Fruit fly (Drosophila melanogaster) whole organism, embryonic: Measurements from ENCODE around the gene CG32320.

ENCODE experiments used
- ATbp ChIP-seq: fragments of 200-800 bp; sonication (Bioruptor generic); optimal IDR thresholded peaks from 2 replicates; lab custom pipeline; 2017; ENCODE audit warnings: missing biosample characterization, mild to moderate bottlenecking, missing genetic modification characterization, missing genetic modification reagents
- CG10979 ChIP-seq: fragments of 200-800 bp; sonication (Bioruptor generic); optimal IDR thresholded peaks from 2 replicates; lab custom pipeline; 2018; ENCODE audit warnings: missing biosample characterization, mild to moderate bottlenecking, missing genetic modification characterization, moderate library complexity
- CG11456 ChIP-seq: fragments of 200-800 bp; sonication (Bioruptor generic); IDR thresholded peaks from 3 replicates; pipeline ENCODE4 v1.3.6; 2022; ENCODE audit warnings: missing biosample characterization, missing genetic modification characterization
- CG11723 ChIP-seq: fragments of 200-800 bp; sonication (Bioruptor generic); optimal IDR thresholded peaks from 2 replicates; lab custom pipeline; 2017; ENCODE audit warnings: missing biosample characterization, mild to moderate bottlenecking, missing genetic modification characterization
- CG12104 ChIP-seq: fragments of 200-800 bp; sonication (Bioruptor generic); optimal IDR thresholded peaks from 3 replicates; lab custom pipeline; 2016; ENCODE audit warnings: missing biosample characterization, missing genetic modification characterization
- CG13894 ChIP-seq: fragments of 200-800 bp; sonication (Bioruptor generic); optimal IDR thresholded peaks from 3 replicates; lab custom pipeline; 2018; ENCODE audit warnings: missing biosample characterization, mild to moderate bottlenecking, missing genetic modification characterization, moderate library complexity
- CG14710 ChIP-seq: fragments of 200-800 bp; sonication (Bioruptor generic); optimal IDR thresholded peaks from 3 replicates; lab custom pipeline; 2019; ENCODE audit warnings: missing biosample characterization, mild to moderate bottlenecking, missing genetic modification characterization, moderate library complexity
- CG15696 ChIP-seq: fragments of 200-800 bp; sonication (Bioruptor generic); optimal IDR thresholded peaks from 2 replicates; lab custom pipeline; 2019; ENCODE audit warnings: missing biosample characterization, mild to moderate bottlenecking, missing genetic modification characterization, moderate library complexity
- CG18262 ChIP-seq: fragments of 200-800 bp; optimal IDR thresholded peaks from 3 replicates; lab custom pipeline; 2019; ENCODE audit warnings: missing biosample characterization, mild to moderate bottlenecking, missing genetic modification characterization, moderate library complexity
- CG2712 ChIP-seq: fragments of 200-800 bp; optimal IDR thresholded peaks from 3 replicates; lab custom pipeline; 2019; ENCODE audit warnings: missing biosample characterization, mild to moderate bottlenecking, missing genetic modification characterization, moderate library complexity
- CG32767 ChIP-seq: fragments of 200-800 bp; sonication (Bioruptor generic); IDR thresholded peaks from 2 replicates; pipeline ENCODE4 v1.3.6; 2022; ENCODE audit warnings: missing biosample characterization, missing genetic modification characterization
- CG34224 ChIP-seq: fragments of 200-800 bp; sonication (Bioruptor generic); IDR thresholded peaks from 3 replicates; pipeline ENCODE4 v1.3.6; 2022; ENCODE audit warnings: missing biosample characterization, missing genetic modification characterization; ENCODE audit not compliant: partially characterized antibody
- CG3726 ChIP-seq: fragments of 200-800 bp; sonication (Bioruptor generic); IDR thresholded peaks from 3 replicates; pipeline ENCODE4, ENCODE4 v1.3.6; 2022; ENCODE audit warnings: missing biosample characterization, missing genetic modification characterization
- CG4854 ChIP-seq: fragments of 200-800 bp; sonication (Bioruptor generic); optimal IDR thresholded peaks from 2 replicates; lab custom pipeline; 2016; ENCODE audit warnings: missing biosample characterization, missing genetic modification characterization, inconsistent platforms
- CG5953 ChIP-seq: fragments of 200-800 bp; sonication (Bioruptor generic); IDR thresholded peaks from 2 replicates; pipeline ENCODE4 v1.3.6; 2022; ENCODE audit warnings: missing biosample characterization, missing genetic modification characterization
- CG7928 ChIP-seq: fragments of 200-800 bp; sonication (Bioruptor generic); optimal IDR thresholded peaks from 2 replicates; lab custom pipeline; 2017; ENCODE audit warnings: missing biosample characterization, mild to moderate bottlenecking, missing genetic modification characterization
- CG8765 ChIP-seq: fragments of 200-800 bp; sonication (Bioruptor generic); IDR thresholded peaks from 2 replicates; pipeline ENCODE4 v1.3.6; 2022; ENCODE audit warnings: missing biosample characterization, missing genetic modification characterization
- CG9727 ChIP-seq: fragments of 200-800 bp; sonication (Bioruptor generic); optimal IDR thresholded peaks from 3 replicates; lab custom pipeline; 2017; ENCODE audit warnings: missing biosample characterization, mild to moderate bottlenecking, missing genetic modification characterization
- E2f2 ChIP-seq: fragments of 200-800 bp; sonication (Bioruptor generic); IDR thresholded peaks from 2 replicates; pipeline ENCODE4 v1.3.6; 2022; ENCODE audit warnings: missing biosample characterization, missing genetic modification characterization
- Ets65A ChIP-seq: fragments of 200-800 bp; sonication (Bioruptor generic); peaks from one replicate; lab custom pipeline; 2016; ENCODE audit warnings: missing biosample characterization, missing genetic modification characterization
- HHEX ChIP-seq: fragments of 200-800 bp; sonication (Bioruptor generic); optimal IDR thresholded peaks from 3 replicates; lab custom pipeline; 2017; ENCODE audit warnings: missing biosample characterization, mild to moderate bottlenecking, missing genetic modification characterization, missing genetic modification reagents
- HLH54F ChIP-seq: fragments of 200-800 bp; sonication (Bioruptor generic); optimal IDR thresholded peaks from 3 replicates; lab custom pipeline; 2016; ENCODE audit warnings: missing biosample characterization, missing genetic modification characterization
- MESR4 ChIP-seq: fragments of 200-800 bp; sonication (Bioruptor generic); optimal IDR thresholded peaks from 2 replicates; lab custom pipeline; 2018; ENCODE audit warnings: missing biosample characterization, mild to moderate bottlenecking, missing genetic modification characterization, moderate library complexity
- Mad ChIP-seq: fragments of 200-800 bp; sonication (Bioruptor generic); optimal IDR thresholded peaks from 2 replicates; lab custom pipeline; 2016; ENCODE audit warnings: missing biosample characterization, missing genetic modification characterization
- Med ChIP-seq: fragments of 200-800 bp; sonication (Bioruptor generic); peaks from one replicate; lab custom pipeline; 2016; ENCODE audit warnings: missing biosample characterization, missing genetic modification characterization, mild to moderate bottlenecking, inconsistent platforms, moderate library complexity
- NK7.1 ChIP-seq: fragments of 200-800 bp; sonication (Bioruptor generic); optimal IDR thresholded peaks from 3 replicates; lab custom pipeline; 2016; ENCODE audit warnings: missing biosample characterization, missing genetic modification characterization
- Spps ChIP-seq: fragments of 200-800 bp; sonication (Bioruptor generic); optimal IDR thresholded peaks from 2 replicates; lab custom pipeline; 2018; ENCODE audit warnings: missing biosample characterization, mild to moderate bottlenecking, missing genetic modification characterization
- TFAM ChIP-seq: fragments of 200-800 bp; sonication (Bioruptor generic); optimal IDR thresholded peaks from 2 replicates; lab custom pipeline; 2017; ENCODE audit warnings: missing biosample characterization, missing genetic modification characterization, inconsistent platforms
- Usf ChIP-seq: fragments of 200-800 bp; sonication (Bioruptor generic); optimal IDR thresholded peaks from 2 replicates; lab custom pipeline; 2017; ENCODE audit warnings: missing genotype, missing biosample characterization, missing genetic modification characterization
- ac ChIP-seq: fragments of 200-800 bp; sonication (Bioruptor generic); optimal IDR thresholded peaks from 3 replicates; lab custom pipeline; 2017; ENCODE audit warnings: missing biosample characterization, mild to moderate bottlenecking, missing genetic modification characterization
- bsh ChIP-seq, 2 experiments: fragments of 200-800 bp; sonication (Bioruptor generic); optimal IDR thresholded peaks; 2 replicates each; lab custom pipeline; 2017 to 2018; ENCODE audit warnings: mild to moderate bottlenecking in 2 of 2, missing biosample characterization in 2 of 2, missing genetic modification characterization in 2 of 2, moderate library complexity in 1 of 2
- crc ChIP-seq: fragments of 200-800 bp; sonication (Bioruptor generic); optimal IDR thresholded peaks from 2 replicates; lab custom pipeline; 2016; ENCODE audit warnings: missing biosample characterization, missing genetic modification characterization
- crol ChIP-seq: fragments of 200-800 bp; sonication (Bioruptor generic); IDR thresholded peaks from 2 replicates; pipeline ENCODE4 v1.3.6; 2022; ENCODE audit warnings: missing biosample characterization, missing genetic modification characterization
- disco-r ChIP-seq: fragments of 200-800 bp; sonication (Bioruptor generic); optimal IDR thresholded peaks from 2 replicates; lab custom pipeline; 2016; ENCODE audit warnings: missing biosample characterization, missing genetic modification characterization
- ems ChIP-seq: fragments of 200-800 bp; sonication (Bioruptor generic); optimal IDR thresholded peaks from 3 replicates; lab custom pipeline; 2016; ENCODE audit warnings: missing biosample characterization, missing genetic modification characterization
- en ChIP-seq: fragments of 200-800 bp; sonication (Bioruptor generic); optimal IDR thresholded peaks from 2 replicates; lab custom pipeline; 2016; ENCODE audit warnings: missing biosample characterization, missing genetic modification characterization
- grn ChIP-seq: fragments of 200-800 bp; sonication (Bioruptor generic); optimal IDR thresholded peaks from 3 replicates; lab custom pipeline; 2017; ENCODE audit warnings: missing biosample characterization, missing genetic modification characterization
- hbn ChIP-seq: fragments of 200-800 bp; sonication (Bioruptor generic); IDR thresholded peaks from 2 replicates; pipeline ENCODE4 v1.3.6; 2022; ENCODE audit warnings: missing biosample characterization, missing genetic modification characterization; ENCODE audit not compliant: partially characterized antibody
- lola ChIP-seq, 3 experiments: fragments of >200 bp in 2 of 3; fragments of 200-800 bp in 1 of 3; sonication (Bioruptor generic) in 1 of 3; optimal IDR thresholded peaks; 2 replicates each; lab custom pipeline; 2017 to 2019; ENCODE audit warnings: missing biosample characterization in 3 of 3, missing genetic modification characterization in 3 of 3, mild to moderate bottlenecking in 1 of 3, moderate library complexity in 1 of 3
- pan ChIP-seq, 4 experiments: fragments of >200 bp in 3 of 4; fragments of 200-800 bp in 1 of 4; sonication (Bioruptor generic) in 1 of 4; optimal IDR thresholded peaks in 3 of 4; IDR thresholded peaks in 1 of 4; 2 replicates each; pipeline versions ENCODE4 v1.3.6 to Lab custom; 2017 to 2022; ENCODE audit warnings: missing biosample characterization in 2 of 4, missing genetic modification characterization in 2 of 4, mixed read lengths in 1 of 4
- pum ChIP-seq: fragments of 200-800 bp; sonication (Bioruptor generic); optimal IDR thresholded peaks from 2 replicates; lab custom pipeline; 2016; ENCODE audit warnings: missing biosample characterization, missing genetic modification characterization
- row ChIP-seq: fragments of 200-800 bp; sonication (Bioruptor generic); IDR thresholded peaks from 3 replicates; pipeline ENCODE4 v1.3.6; 2022; ENCODE audit warnings: missing biosample characterization, missing genetic modification characterization
- salm ChIP-seq: fragments of 200-800 bp; sonication (Bioruptor generic); optimal IDR thresholded peaks from 2 replicates; lab custom pipeline; 2018; ENCODE audit warnings: missing biosample characterization, mild to moderate bottlenecking, missing genetic modification characterization
- sens ChIP-seq: fragments of 200-800 bp; sonication (Bioruptor generic); peaks from one replicate; lab custom pipeline; 2016; ENCODE audit warnings: missing biosample characterization, missing genetic modification characterization
- sens-2 ChIP-seq: fragments of 200-800 bp; sonication (Bioruptor generic); IDR thresholded peaks from 2 replicates; pipeline ENCODE4 v1.3.6; 2022; ENCODE audit warnings: missing biosample characterization, missing genetic modification characterization
- slbo ChIP-seq: fragments of 200-800 bp; sonication (Bioruptor generic); IDR thresholded peaks from 2 replicates; pipeline ENCODE4 v1.3.6; 2022; ENCODE audit warnings: missing biosample characterization, missing genetic modification characterization
- stwl ChIP-seq: fragments of 200-800 bp; sonication (Bioruptor generic); optimal IDR thresholded peaks from 3 replicates; lab custom pipeline; 2018; ENCODE audit warnings: missing biosample characterization, mild to moderate bottlenecking, missing genetic modification characterization, moderate library complexity
- vfl ChIP-seq: fragments of 200-800 bp; sonication (Bioruptor generic); optimal IDR thresholded peaks from 2 replicates; lab custom pipeline; 2016; ENCODE audit warnings: missing biosample characterization, missing genetic modification characterization
- z ChIP-seq: fragments of 200-800 bp; sonication (Bioruptor generic); IDR thresholded peaks from 3 replicates; pipeline ENCODE4 v1.3.6; 2022; ENCODE audit warnings: missing biosample characterization, missing genetic modification characterization
- zf30C ChIP-seq: fragments of 200-800 bp; sonication (Bioruptor generic); optimal IDR thresholded peaks from 3 replicates; lab custom pipeline; 2018; ENCODE audit warnings: missing biosample characterization, mild to moderate bottlenecking, missing genetic modification characterization
- zfh1 ChIP-seq: fragments of 200-800 bp; sonication (Bioruptor generic); IDR thresholded peaks from 3 replicates; pipeline ENCODE4 v1.3.6; 2022; ENCODE audit warnings: missing biosample characterization, missing genetic modification characterization

CG32320 gene

dm6 chr3L:1358338-1358737 lies 40.0 kb upstream of the CG32320 start (continued):
- TF ChIP-seq disco-r = no peak
- TF ChIP-seq slbo = no peak
- peak; percentile 37 for TF ChIP-seq CG2712 (tag; lab: Kevin White, UChicago)
- TF ChIP-seq zfh1 (GFP tag; lab: Robert Waterston, UW) = peak; percentile 65; the same call in 2 of the 3 replicates
- TF ChIP-seq sens-2 (GFP tag; lab: Robert Waterston, UW) = peak; percentile 25; the same call in 1 of the 2 replicates
- TF ChIP-seq CG9727 (GFP tag; lab: Kevin White, UChicago) = peak; percentile 35
- peak; percentile 1 for TF ChIP-seq grn (GFP tag; lab: Kevin White, UChicago)
- TF ChIP-seq CG18262 (tag; lab: Kevin White, UChicago) = peak; percentile 8
- peak; percentile 74 for TF ChIP-seq sens (GFP tag; lab: Kevin White, UChicago)
- TF ChIP-seq HLH54F (GFP tag; lab: Kevin White, UChicago) = no peak
- no peak for TF ChIP-seq CG11723 (GFP tag; lab: Kevin White, UChicago)
- TF ChIP-seq MESR4 = no peak
- TF ChIP-seq en (GFP tag; lab: Kevin White, UChicago) = no peak
- no peak for TF ChIP-seq Usf
- TF ChIP-seq CG7928 (GFP tag; lab: Kevin White, UChicago) = no peak
- TF ChIP-seq HHEX (GFP tag; lab: Kevin White, UChicago) = no peak
- no peak for TF ChIP-seq CG12104 (GFP tag; lab: Kevin White, UChicago)
- no peak for TF ChIP-seq CG5953 (GFP tag; lab: Robert Waterston, UW)
- TF ChIP-seq row (GFP tag; lab: Robert Waterston, UW) = peak; percentile 21; the same call in 1 of the 3 replicates
- peak; percentile 33 for TF ChIP-seq CG10979 (tag; lab: Kevin White, UChicago)
- TF ChIP-seq Med (GFP tag; lab: Kevin White, UChicago) = peak; percentile 33
- no peak for TF ChIP-seq CG3726 (GFP tag; lab: Robert Waterston, UW)
- TF ChIP-seq bsh (GFP tag; optimal IDR thresholded peaks at IDR 0.05; lab: Kevin White, UChicago) = no peak
- TF ChIP-seq stwl = no peak
- peak; percentile 67 for TF ChIP-seq zf30C
- TF ChIP-seq NK7.1 = no peak
- peak in 1 of 3 experiments; percentile 16 for TF ChIP-seq lola (GFP tag; optimal IDR thresholded peaks at IDR 0.05; lab: Kevin White, UChicago)
- no peak for TF ChIP-seq pum (GFP tag; lab: Kevin White, UChicago)
- TF ChIP-seq Ets65A (GFP tag; lab: Kevin White, UChicago) = peak; percentile 56
- TF ChIP-seq ATbp (GFP tag; lab: Kevin White, UChicago) = no peak
- TF ChIP-seq Mad (GFP tag; lab: Kevin White, UChicago) = no peak
- no peak for TF ChIP-seq CG4854 (GFP tag; lab: Kevin White, UChicago)
- TF ChIP-seq vfl (GFP tag; lab: Kevin White, UChicago) = no peak
- TF ChIP-seq CG32767 (GFP tag; lab: Robert Waterston, UW) = no peak
- TF ChIP-seq CG13894 = no peak
- TF ChIP-seq E2f2 (GFP tag; lab: Robert Waterston, UW) = no peak
- TF ChIP-seq CG11456 (GFP tag; lab: Robert Waterston, UW) = no peak
- no peak for TF ChIP-seq hbn
- no peak for TF ChIP-seq CG34224 (GFP tag; lab: Robert Waterston, UW)
- peak; percentile 8 for TF ChIP-seq CG14710 (tag; lab: Kevin White, UChicago)
- no peak for TF ChIP-seq ems
- TF ChIP-seq crc = no peak
- no peak for TF ChIP-seq Spps (tag; lab: Kevin White, UChicago)
- TF ChIP-seq z (GFP tag; lab: Robert Waterston, UW) = no peak
- TF ChIP-seq pan (optimal IDR thresholded peaks at IDR 0.05; lab: Kevin White, UChicago) = no peak
- TF ChIP-seq pan (GFP tag; optimal IDR thresholded peaks at IDR 0.05 in 1 of 2, IDR thresholded peaks at IDR 0.05 in 1 of 2) = peak in 1 of 2 experiments; percentile 14
- TF ChIP-seq salm = no peak
- peak; percentile 59; the same call in 1 of the 2 replicates for TF ChIP-seq CG8765 (GFP tag; lab: Robert Waterston, UW)
- TF ChIP-seq TFAM (GFP tag; lab: Kevin White, UChicago) = no peak
- TF ChIP-seq ac (GFP tag; lab: Kevin White, UChicago) = peak; percentile 62
- peak; percentile 63 for TF ChIP-seq CG15696 (tag; lab: Kevin White, UChicago)
- no peak for TF ChIP-seq crol (GFP tag; lab: Robert Waterston, UW)
